Fruit fly (Drosophila melanogaster) S2 (cell line): Measurements from ENCODE around the gene CG5096.

Source experiments
- CG8478 ChIP-seq: fragments of >200 bp; optimal IDR thresholded peaks from 2 replicates; lab custom pipeline; 2018
- CTCF ChIP-seq, 2 experiments: fragments of >200 bp; optimal IDR thresholded peaks; 2 replicates each; lab custom pipeline; 2018

DNA sequence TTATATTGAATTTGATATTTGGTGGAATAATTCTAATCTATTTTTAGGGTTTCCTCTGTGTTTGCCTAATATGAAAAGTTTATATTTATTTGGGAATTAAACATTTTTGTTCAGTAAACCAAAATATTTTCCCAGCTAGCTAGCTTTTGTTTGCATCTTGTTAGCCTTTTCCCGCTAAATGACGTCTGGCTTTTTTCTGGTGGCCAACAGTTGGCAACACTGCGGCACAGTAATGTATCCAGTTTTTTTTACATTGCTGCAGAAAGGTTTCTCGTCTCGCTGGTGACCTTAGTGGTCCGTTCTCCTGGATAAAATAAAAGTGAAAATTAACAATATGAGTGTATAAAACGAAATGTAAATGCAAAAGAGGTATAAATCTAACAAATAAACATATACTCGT lies 17.8 kb upstream of the CG5096 start, which contains the start of gene lft:
- TF ChIP-seq CTCF (optimal IDR thresholded peaks at IDR 0.05; lab: Kevin White, UChicago) (no peak), CG8478 (lab: Kevin White, UChicago) (no peak)
